Fruit fly (Drosophila melanogaster) Kc167 (cell line): ENCODE measurements around the gene CG15818.

ENCODE experiments used
- Myc ChIP-seq: fragments of >200 bp; optimal IDR thresholded peaks from 2 replicates; lab custom pipeline; 2017; ENCODE audit warnings: missing external identifiers
- Sin3A ChIP-seq: fragments of >200 bp; optimal IDR thresholded peaks from 2 replicates; lab custom pipeline; 2018; ENCODE audit warnings: missing external identifiers
- h ChIP-seq: fragments of >200 bp; optimal IDR thresholded peaks from 3 replicates; lab custom pipeline; 2018; ENCODE audit warnings: missing external identifiers
- insv ChIP-seq: fragments of >200 bp; optimal IDR thresholded peaks from 3 replicates; lab custom pipeline; 2018; ENCODE audit warnings: missing external identifiers
- psq ChIP-seq: fragments of >200 bp; optimal IDR thresholded peaks from 2 replicates; lab custom pipeline; 2017; ENCODE audit warnings: missing external identifiers
- ttk ChIP-seq: sonication (Bioruptor generic); optimal IDR thresholded peaks from 2 replicates; lab custom pipeline; 2017; ENCODE audit warnings: missing external identifiers

The CG15818 gene

dm6 chr2L:7401627-7402026 lies 9.1 kb upstream of the CG15818 start:
- no peak for TF ChIP-seq Myc (lab: Kevin White, UChicago)
- TF ChIP-seq h (lab: Kevin White, UChicago) = no peak
- no peak for TF ChIP-seq insv
- no peak for TF ChIP-seq psq
- no peak for TF ChIP-seq ttk
- no peak for TF ChIP-seq Sin3A (lab: Kevin White, UChicago)

- TF ChIP-seq Myc (lab: Kevin White, UChicago) (no peak), ttk (no peak), h (lab: Kevin White, UChicago) (no peak), insv (no peak), psq (no peak), Sin3A (lab: Kevin White, UChicago) (no peak)
These were observed 5.8 kb upstream of the CG15818 start, which contains the start of gene CG5177 for dm6 chr2L:7404923-7405322. Gene CG5177, plus strand, starts transcription at chr2L:7405227.

- TF ChIP-seq h (lab: Kevin White, UChicago) (no peak), insv (no peak), ttk (no peak), Myc (lab: Kevin White, UChicago) (no peak), psq (no peak)
These were observed 3.1 kb upstream of the CG15818 start for dm6 chr2L:7407638-7408037.

dm6 chr2L:7409007-7409406 lies 1.7 kb upstream of the CG15818 start:
- TF ChIP-seq Myc (lab: Kevin White, UChicago) (no peak), Sin3A (lab: Kevin White, UChicago) (no peak), ttk (no peak), psq (no peak), insv (no peak), h (lab: Kevin White, UChicago) (no peak)

- TF ChIP-seq psq (no peak), h (lab: Kevin White, UChicago) (no peak), Sin3A (lab: Kevin White, UChicago) (no peak), Myc (lab: Kevin White, UChicago) (no peak), insv (no peak), ttk (no peak)
These were observed 1.1 kb upstream of the CG15818 start, which contains the start of gene CG5181 for dm6 chr2L:7409602-7410001. Gene CG5181, minus strand, starts transcription at chr2L:7409809.

dm6 chr2L:7411947-7412621 lies 1.4 kb downstream of the CG15818 start, which contains the start of gene chm:
Gene chm, plus strand, starts transcription at chr2L:7412417.
- TF ChIP-seq insv (no peak), Myc (lab: Kevin White, UChicago) (no peak), Sin3A (lab: Kevin White, UChicago) (no peak), ttk (no peak), psq (no peak), h (lab: Kevin White, UChicago) (no peak)

dm6 chr2L:7418148-7418988 lies 7.7 kb downstream of the CG15818 start:
- TF ChIP-seq Sin3A (lab: Kevin White, UChicago) (no peak), h (lab: Kevin White, UChicago) (no peak), psq (no peak)

- TF ChIP-seq Sin3A (lab: Kevin White, UChicago) = no peak
- no peak for TF ChIP-seq psq
These were observed 8.9 kb downstream of the CG15818 start for dm6 chr2L:7419408-7420304.

dm6 chr2L:7420305-7421287 lies 9.9 kb downstream of the CG15818 start:
- TF ChIP-seq psq = no peak
- no peak for TF ChIP-seq Sin3A (lab: Kevin White, UChicago)
- TF ChIP-seq insv = no peak
- no peak for TF ChIP-seq Myc (lab: Kevin White, UChicago)
- no peak for TF ChIP-seq ttk
- no peak for TF ChIP-seq h (lab: Kevin White, UChicago)

- TF ChIP-seq Sin3A (lab: Kevin White, UChicago) (no peak), insv (no peak), h (lab: Kevin White, UChicago) (no peak)
These were observed 11.9 kb downstream of the CG15818 start for dm6 chr2L:7422429-7423283.
